Worm (Caenorhabditis elegans) whole organism, mixed stage, embryonic: ENCODE data around the gene Y71H2AM.12.

Experiments used
- bed-3 ChIP-seq: fragments of 200-800 bp; sonication (Bioruptor generic); optimal IDR thresholded peaks from 3 replicates; lab custom pipeline; 2018; ENCODE audit warnings: mild to moderate bottlenecking, missing genetic modification characterization, moderate library complexity, missing compliant biosample characterization
- elt-1 ChIP-seq: sonication (generic microtip); optimal IDR thresholded peaks from 2 replicates; lab custom pipeline; 2017; ENCODE audit warnings: missing genetic modification characterization, mild to moderate bottlenecking, missing compliant biosample characterization, antibody characterized with exemption, moderate library complexity, borderline replicate concordance; ENCODE audit not compliant: insufficient read depth
- elt-3 ChIP-seq: fragments of 150-350 bp; optimal IDR thresholded peaks from 2 replicates; lab custom pipeline; 2014; ENCODE audit warnings: missing biosample characterization, missing genetic modification characterization
- ham-2 ChIP-seq: fragments of 200-800 bp; sonication (Bioruptor generic); optimal IDR thresholded peaks from 2 replicates; lab custom pipeline; 2018; ENCODE audit warnings: mild to moderate bottlenecking, missing genetic modification characterization, missing compliant biosample characterization
- lin-13 ChIP-seq: fragments of 150-350 bp; optimal IDR thresholded peaks from 2 replicates; lab custom pipeline; 2014; ENCODE audit warnings: missing biosample characterization, missing genetic modification characterization
- lsy-2 ChIP-seq: fragments of 150-350 bp; optimal IDR thresholded peaks from 2 replicates; lab custom pipeline; 2014; ENCODE audit warnings: missing biosample characterization, missing genetic modification characterization
- mep-1 ChIP-seq: fragments of 150-350 bp; optimal IDR thresholded peaks from 2 replicates; lab custom pipeline; 2017; ENCODE audit warnings: missing biosample characterization, missing genetic modification reagents, missing genetic modification characterization, inconsistent platforms
- nhr-237 ChIP-seq: fragments of 150-350 bp; optimal IDR thresholded peaks from 2 replicates; lab custom pipeline; 2014; ENCODE audit warnings: missing biosample characterization, missing genetic modification characterization
- nhr-28 ChIP-seq: fragments of 150-350 bp; optimal IDR thresholded peaks from 2 replicates; lab custom pipeline; 2014; ENCODE audit warnings: missing biosample characterization, missing genetic modification characterization
- nhr-76 ChIP-seq: sonication (generic microtip); optimal IDR thresholded peaks from 2 replicates; lab custom pipeline; 2017; ENCODE audit warnings: missing biosample characterization, missing genetic modification characterization
- pha-4 ChIP-seq: fragments of 150-350 bp; optimal IDR thresholded peaks from 2 replicates; lab custom pipeline; 2018; ENCODE audit warnings: missing biosample characterization, missing genetic modification reagents, missing genetic modification characterization
- snpc-4 ChIP-seq: fragments of 150-350 bp; optimal IDR thresholded peaks from 2 replicates; lab custom pipeline; 2014; ENCODE audit warnings: missing biosample characterization, missing genetic modification characterization
- unc-62 ChIP-seq: fragments of 150-350 bp; optimal IDR thresholded peaks from 2 replicates; lab custom pipeline; 2014; ENCODE audit warnings: missing biosample characterization, missing genetic modification reagents, missing genetic modification characterization
- ztf-11 ChIP-seq: fragments of 150-350 bp; optimal IDR thresholded peaks from 2 replicates; lab custom pipeline; 2014; ENCODE audit warnings: missing biosample characterization, missing genetic modification characterization

DNA sequence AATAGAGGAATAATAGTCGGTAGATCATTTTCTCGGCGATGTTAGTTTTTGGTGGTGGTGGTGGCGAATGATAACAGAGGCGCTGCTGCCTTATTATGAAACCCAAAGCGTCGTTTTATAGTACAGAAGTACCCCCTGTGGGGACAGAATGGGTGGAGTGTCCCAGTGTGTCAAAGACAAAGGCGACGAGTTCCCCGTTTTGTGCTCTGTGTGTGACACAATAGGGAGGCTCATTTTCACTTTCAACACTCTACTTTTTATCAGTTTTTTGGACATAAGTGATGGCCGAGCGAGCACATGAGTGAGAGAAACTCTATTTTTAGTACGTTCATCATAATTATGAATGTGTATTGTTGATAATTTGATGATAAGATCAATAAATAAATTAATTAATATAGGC, 26.8 kb upstream of the Y71H2AM.12 start, which contains the start of gene pho-9:
- TF ChIP-seq elt-3 (tag; lab: Kevin White, UChicago) (no peak), nhr-237 (tag; lab: Kevin White, UChicago) (no peak), elt-1 (tag; lab: Kevin White, UChicago) (no peak), snpc-4 (tag; lab: Kevin White, UChicago) (no peak), pha-4 (tag; lab: Kevin White, UChicago) (no peak), lsy-2 (tag; lab: Kevin White, UChicago) (no peak), mep-1 (no peak), nhr-76 (tag; lab: Kevin White, UChicago) (no peak), ham-2 (GFP tag; lab: Kevin White, UChicago) (no peak), bed-3 (GFP tag; lab: Kevin White, UChicago) (no peak), lin-13 (no peak), ztf-11 (no peak), nhr-28 (no peak), unc-62 (no peak)
